Worm (Caenorhabditis elegans) whole organism, L2 larva: ENCODE data around the gene F17H10.4.

Source experiments
- C34F6.9 ChIP-seq: fragments of 150-350 bp; optimal IDR thresholded peaks from 2 replicates; lab custom pipeline; 2014; ENCODE audit warnings: missing biosample characterization, missing genetic modification characterization
- F13H6.1 ChIP-seq: sonication (generic microtip); optimal IDR thresholded peaks from 2 replicates; lab custom pipeline; 2016; ENCODE audit warnings: missing genetic modification characterization, missing compliant biosample characterization
- R02D3.7 ChIP-seq: fragments of 150-350 bp; optimal IDR thresholded peaks from 2 replicates; lab custom pipeline; 2014; ENCODE audit warnings: missing biosample characterization, missing genetic modification characterization
- Y55F3AM.14 ChIP-seq: fragments of 200-800 bp; sonication (Bioruptor generic); optimal IDR thresholded peaks from 2 replicates; lab custom pipeline; 2018; ENCODE audit warnings: mild to moderate bottlenecking, missing genetic modification characterization, missing compliant biosample characterization
- aly-2 ChIP-seq: fragments of 150-350 bp; optimal IDR thresholded peaks from 2 replicates; lab custom pipeline; 2014; ENCODE audit warnings: missing biosample characterization, missing genetic modification characterization
- ama-1 ChIP-seq: fragments of 150-350 bp; optimal IDR thresholded peaks from 2 replicates; lab custom pipeline; 2018; ENCODE audit warnings: inconsistent platforms
- blmp-1 ChIP-seq: sonication (generic microtip); optimal IDR thresholded peaks from 2 replicates; lab custom pipeline; 2017; ENCODE audit warnings: missing genetic modification characterization, mild to moderate bottlenecking, missing compliant biosample characterization, antibody characterized with exemption, moderate library complexity; ENCODE audit not compliant: insufficient read depth
- crh-2 ChIP-seq: sonication (generic microtip); optimal IDR thresholded peaks from 2 replicates; lab custom pipeline; 2017; ENCODE audit warnings: missing biosample characterization, missing genetic modification characterization
- egl-27 ChIP-seq: sonication (generic microtip); optimal IDR thresholded peaks from 3 replicates; lab custom pipeline; 2017; ENCODE audit warnings: missing biosample characterization, missing genetic modification reagents, missing genetic modification characterization
- fos-1 ChIP-seq: fragments of 150-350 bp; optimal IDR thresholded peaks from 2 replicates; lab custom pipeline; 2014; ENCODE audit warnings: missing biosample characterization, missing genetic modification characterization
- gmeb-1 ChIP-seq: fragments of 150-350 bp; optimal IDR thresholded peaks from 2 replicates; lab custom pipeline; 2014; ENCODE audit warnings: missing biosample characterization, missing genetic modification characterization
- lin-11 ChIP-seq: fragments of 150-350 bp; sonication (generic microtip); optimal IDR thresholded peaks from 2 replicates; lab custom pipeline; 2014; ENCODE audit warnings: missing biosample characterization, missing genetic modification characterization, inconsistent platforms, mixed read lengths
- lin-13 ChIP-seq: fragments of 150-350 bp; optimal IDR thresholded peaks from 2 replicates; lab custom pipeline; 2014; ENCODE audit warnings: missing biosample characterization, missing genetic modification reagents, missing genetic modification characterization
- lin-39 ChIP-seq: fragments of 150-350 bp; optimal IDR thresholded peaks from 2 replicates; lab custom pipeline; 2014; ENCODE audit warnings: missing biosample characterization, missing genetic modification reagents, missing genetic modification characterization
- lsy-2 ChIP-seq, 2 experiments: fragments of 150-350 bp in 1 of 2; sonication (generic microtip) in 1 of 2; optimal IDR thresholded peaks; 2 replicates each; lab custom pipeline; 2014 to 2017; ENCODE audit warnings: missing biosample characterization in 2 of 2, missing genetic modification characterization in 2 of 2
- mab-5 ChIP-seq: fragments of 150-350 bp; optimal IDR thresholded peaks from 2 replicates; lab custom pipeline; 2014; ENCODE audit warnings: missing biosample characterization, missing genetic modification characterization
- mdl-1 ChIP-seq, 2 experiments: fragments of 150-350 bp in 1 of 2; sonication (generic microtip) in 1 of 2; optimal IDR thresholded peaks; 2 replicates each; lab custom pipeline; 2017; ENCODE audit warnings: missing biosample characterization in 2 of 2, missing genetic modification characterization in 2 of 2
- nhr-11 ChIP-seq: fragments of 150-350 bp; optimal IDR thresholded peaks from 2 replicates; lab custom pipeline; 2014; ENCODE audit warnings: missing biosample characterization, missing genetic modification characterization
- nhr-12 ChIP-seq: fragments of 150-350 bp; optimal IDR thresholded peaks from 2 replicates; lab custom pipeline; 2014; ENCODE audit warnings: missing biosample characterization, missing genetic modification characterization
- nhr-129 ChIP-seq: fragments of 150-350 bp; optimal IDR thresholded peaks from 2 replicates; lab custom pipeline; 2014; ENCODE audit warnings: missing biosample characterization, missing genetic modification characterization
- nhr-21 ChIP-seq: fragments of 150-350 bp; optimal IDR thresholded peaks from 2 replicates; lab custom pipeline; 2014; ENCODE audit warnings: missing biosample characterization, missing genetic modification characterization
- nhr-23 ChIP-seq: fragments of 150-350 bp; optimal IDR thresholded peaks from 2 replicates; lab custom pipeline; 2014; ENCODE audit warnings: missing biosample characterization, missing genetic modification reagents, missing genetic modification characterization
- nhr-6 ChIP-seq: fragments of 150-350 bp; optimal IDR thresholded peaks from 2 replicates; lab custom pipeline; 2014; ENCODE audit warnings: missing biosample characterization, missing genetic modification characterization
- peb-1 ChIP-seq: fragments of 150-350 bp; optimal IDR thresholded peaks from 2 replicates; lab custom pipeline; 2014; ENCODE audit warnings: missing biosample characterization, missing genetic modification characterization
- sem-4 ChIP-seq: fragments of 150-350 bp; optimal IDR thresholded peaks from 2 replicates; lab custom pipeline; 2014; ENCODE audit warnings: missing biosample characterization, missing genetic modification reagents, missing genetic modification characterization
- skn-1 ChIP-seq: sonication (generic microtip); optimal IDR thresholded peaks from 2 replicates; lab custom pipeline; 2017; ENCODE audit warnings: missing biosample characterization, missing genetic modification characterization
- sma-3 ChIP-seq: sonication (generic microtip); optimal IDR thresholded peaks from 2 replicates; lab custom pipeline; 2016; ENCODE audit warnings: missing genetic modification reagents, missing genetic modification characterization, missing compliant biosample characterization
- sma-9 ChIP-seq, 2 experiments: fragments of 150-350 bp in 1 of 2; sonication (generic microtip) in 1 of 2; optimal IDR thresholded peaks; 2 replicates each; lab custom pipeline; 2014 to 2016; ENCODE audit warnings: missing genetic modification characterization in 2 of 2, mild to moderate bottlenecking in 1 of 2, missing biosample characterization in 1 of 2, missing compliant biosample characterization in 1 of 2, missing genetic modification reagents in 1 of 2, moderate library complexity in 1 of 2
- snpc-4 ChIP-seq: fragments of 150-350 bp; optimal IDR thresholded peaks from 2 replicates; lab custom pipeline; 2014; ENCODE audit warnings: missing biosample characterization, missing genetic modification characterization
- unc-39 ChIP-seq: fragments of 150-350 bp; optimal IDR thresholded peaks from 2 replicates; lab custom pipeline; 2014; ENCODE audit warnings: missing biosample characterization, missing genetic modification characterization
- unc-55 ChIP-seq: fragments of 150-350 bp; sonication (generic microtip); optimal IDR thresholded peaks from 3 replicates; lab custom pipeline; 2014; ENCODE audit warnings: missing biosample characterization, missing genetic modification reagents, missing genetic modification characterization
- unc-62 ChIP-seq: fragments of 150-350 bp; optimal IDR thresholded peaks from 2 replicates; lab custom pipeline; 2014; ENCODE audit warnings: missing biosample characterization, missing genetic modification reagents, missing genetic modification characterization
- zag-1 ChIP-seq: fragments of 150-350 bp; optimal IDR thresholded peaks from 2 replicates; lab custom pipeline; 2014; ENCODE audit warnings: missing biosample characterization, missing genetic modification characterization
- ztf-1 ChIP-seq: fragments of 200-800 bp; sonication (Bioruptor generic); conservative IDR thresholded peaks from 2 replicates; pipeline ENCODE4 v1.3.6; 2022; ENCODE audit warnings: missing genetic modification characterization, missing compliant biosample characterization
- ztf-11 ChIP-seq: sonication (generic microtip); optimal IDR thresholded peaks from 2 replicates; lab custom pipeline; 2017; ENCODE audit warnings: missing biosample characterization, missing genetic modification characterization
- ztf-4 ChIP-seq: fragments of 150-350 bp; optimal IDR thresholded peaks from 2 replicates; lab custom pipeline; 2014; ENCODE audit warnings: missing biosample characterization, missing genetic modification characterization

F17H10.4 gene

ce11 chrX:13108664-13109063 is 17.7 kb downstream of the F17H10.4 start:
- peak; percentile 38 for TF ChIP-seq crh-2 (tag; lab: Kevin White, UChicago)
- no peak for TF ChIP-seq gmeb-1 (tag; lab: Kevin White, UChicago)
- no peak for TF ChIP-seq sem-4 (tag; lab: Kevin White, UChicago)
- TF ChIP-seq nhr-129 (tag; lab: Kevin White, UChicago): no peak
- TF ChIP-seq unc-62: no peak
- TF ChIP-seq nhr-11 (tag; lab: Kevin White, UChicago): no peak
- TF ChIP-seq snpc-4 (tag; lab: Kevin White, UChicago): no peak
- TF ChIP-seq ama-1 (lab: Kevin White, UChicago): peak; percentile 36
- TF ChIP-seq ztf-4 (tag; lab: Kevin White, UChicago): peak; percentile 47
- TF ChIP-seq nhr-21 (tag; lab: Kevin White, UChicago): no peak
- no peak for TF ChIP-seq unc-55 (GFP tag; lab: Kevin White, UChicago)

- TF ChIP-seq lsy-2 (tag; optimal IDR thresholded peaks at IDR 0.05; lab: Kevin White, UChicago) (peak in 1 of 2 experiments; percentile 43), sma-9 (GFP tag; optimal IDR thresholded peaks at IDR 0.05; lab: Kevin White, UChicago) (peak; percentile 7), sma-9 (tag; optimal IDR thresholded peaks at IDR 0.05; lab: Kevin White, UChicago) (no peak), fos-1 (tag; lab: Kevin White, UChicago) (peak; percentile 25), crh-2 (tag; lab: Kevin White, UChicago) (peak; percentile 12), peb-1 (tag; lab: Kevin White, UChicago) (no peak), zag-1 (tag; lab: Kevin White, UChicago) (no peak), nhr-12 (no peak), lin-39 (tag; lab: Kevin White, UChicago) (no peak), sem-4 (tag; lab: Kevin White, UChicago) (no peak), mab-5 (tag; lab: Kevin White, UChicago) (no peak), unc-39 (tag; lab: Kevin White, UChicago) (no peak), mdl-1 (tag; optimal IDR thresholded peaks at IDR 0.05; lab: Kevin White, UChicago) (no peak), Y55F3AM.14 (GFP tag; lab: Kevin White, UChicago) (no peak), nhr-129 (tag; lab: Kevin White, UChicago) (peak; percentile 69), R02D3.7 (tag; lab: Kevin White, UChicago) (no peak), C34F6.9 (tag; lab: Kevin White, UChicago) (no peak), egl-27 (tag; lab: Kevin White, UChicago) (no peak), nhr-6 (no peak), unc-62 (no peak)
Observed at ce11 chrX:13106177-13106761, 20.1 kb downstream of the F17H10.4 start.

- TF ChIP-seq lin-11 (tag; lab: Kevin White, UChicago) (peak; percentile 48), unc-55 (GFP tag; lab: Kevin White, UChicago) (peak; percentile 36), C34F6.9 (tag; lab: Kevin White, UChicago) (peak; percentile 67), nhr-23 (tag; lab: Kevin White, UChicago) (no peak), ztf-1 (GFP tag; lab: Robert Waterston, UW) (no peak), sma-9 (GFP tag; optimal IDR thresholded peaks at IDR 0.05; lab: Kevin White, UChicago) (peak; percentile 94), sma-9 (tag; optimal IDR thresholded peaks at IDR 0.05; lab: Kevin White, UChicago) (no peak), nhr-129 (tag; lab: Kevin White, UChicago) (peak; percentile 75), sma-3 (peak; percentile 81), F13H6.1 (tag; lab: Kevin White, UChicago) (peak; percentile 80), mdl-1 (tag; optimal IDR thresholded peaks at IDR 0.05; lab: Kevin White, UChicago) (peak; percentile 92), snpc-4 (tag; lab: Kevin White, UChicago) (peak; percentile 12), blmp-1 (tag; lab: Kevin White, UChicago) (peak; percentile 76), nhr-21 (tag; lab: Kevin White, UChicago) (peak; percentile 88), egl-27 (tag; lab: Kevin White, UChicago) (peak; percentile 6), lin-13 (GFP tag; lab: Kevin White, UChicago) (peak; percentile 60), skn-1 (tag; lab: Kevin White, UChicago) (peak; percentile 51), fos-1 (tag; lab: Kevin White, UChicago) (peak; percentile 84), aly-2 (tag; lab: Kevin White, UChicago) (no peak), ztf-11 (tag; lab: Kevin White, UChicago) (no peak), crh-2 (tag; lab: Kevin White, UChicago) (peak; percentile 88), gmeb-1 (tag; lab: Kevin White, UChicago) (peak; percentile 71), unc-39 (tag; lab: Kevin White, UChicago) (no peak)
Observed at ce11 chrX:13104966-13105365, 21.4 kb downstream of the F17H10.4 start, which contains the start of gene F17H10.1. Gene F17H10.1, plus strand, starts transcription at chrX:13105241.
